Fruit fly (Drosophila melanogaster) whole organism, embryonic: ENCODE results near the gene zye.

Experiments
- B-H2 ChIP-seq: fragments of 200-800 bp; sonication (Bioruptor generic); optimal IDR thresholded peaks from 2 replicates; lab custom pipeline; 2018; ENCODE audit warnings: missing biosample characterization, mild to moderate bottlenecking, missing genetic modification characterization
- CG16779 ChIP-seq: fragments of 200-800 bp; sonication (Bioruptor generic); IDR thresholded peaks from 2 replicates; pipeline ENCODE4 v1.3.6; 2022; ENCODE audit warnings: missing biosample characterization, missing genetic modification characterization
- vnd ChIP-seq: fragments of 200-800 bp; sonication (Bioruptor generic); IDR thresholded peaks from 3 replicates; pipeline ENCODE4 v1.3.6; 2022; ENCODE audit warnings: missing biosample characterization, missing genetic modification characterization; ENCODE audit not compliant: partially characterized antibody

DNA sequence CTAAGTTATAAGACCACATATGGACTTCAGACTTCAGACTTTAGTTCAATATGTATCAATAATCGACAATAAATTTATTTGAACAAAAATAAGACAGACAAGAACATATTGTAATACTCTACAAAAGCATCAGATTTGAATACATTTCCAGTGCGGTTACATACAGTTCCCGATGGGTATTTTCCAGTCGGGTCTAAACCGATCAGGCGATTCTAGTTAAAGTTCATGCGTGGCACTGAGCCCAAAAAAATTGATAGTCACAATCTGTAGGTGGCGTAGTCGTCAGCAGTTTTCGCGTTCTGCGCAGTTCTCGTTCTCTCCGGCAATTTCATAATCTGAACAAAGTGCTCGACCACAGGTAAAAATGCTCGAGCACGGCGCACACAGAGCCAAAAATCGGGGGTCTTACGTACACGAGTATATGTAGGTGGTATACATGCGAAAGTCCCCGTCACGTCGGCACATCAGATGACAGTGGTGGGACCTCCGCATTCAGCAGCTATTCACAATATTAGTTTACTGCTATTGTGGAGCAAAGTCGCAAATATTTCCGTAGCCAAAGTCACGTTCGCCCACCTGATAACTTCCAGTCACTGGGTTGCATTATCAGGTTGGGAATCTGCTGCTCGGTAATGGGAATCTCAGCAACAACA lies 18.0 kb upstream of the zye start:
- TF ChIP-seq CG16779 (GFP tag; lab: Robert Waterston, UW) (no peak), vnd (GFP tag; lab: Robert Waterston, UW) (peak; percentile 28; the same call in 1 of the 3 replicates), B-H2 (GFP tag; lab: Kevin White, UChicago) (peak; percentile 75)
